Worm (Caenorhabditis elegans): Measurements from ENCODE around the gene R151.8.

The R151.8 gene

ce11 chrIII:7235660-7236059 is 6.1 kb upstream of the R151.8 start:
- peak; percentile 85 for TF ChIP-seq set-16 (GFP tag; IDR thresholded peaks at IDR 0.05)

- TF ChIP-seq ztf-7 (tag; optimal IDR thresholded peaks at IDR 0.05) (no peak), hlh-30 (tag; optimal IDR thresholded peaks at IDR 0.05; ENCODE audit: insufficient read depth) (peak; percentile 35), lim-7 (GFP tag; IDR thresholded peaks at IDR 0.05) (no peak), nhr-237 (tag; optimal IDR thresholded peaks at IDR 0.05) (no peak), ceh-62 (tag; optimal IDR thresholded peaks at IDR 0.05) (no peak), zfp-2 (tag; optimal IDR thresholded peaks at IDR 0.05) (no peak), rbr-2 (tag; optimal IDR thresholded peaks at IDR 0.05) (peak; percentile 44), Y105C5A.15 (GFP tag; IDR thresholded peaks at IDR 0.05) (no peak), dve-1 (tag; optimal IDR thresholded peaks at IDR 0.05; ENCODE audit: insufficient read depth) (peak; percentile 62), Y5F2A.4 (GFP tag; optimal IDR thresholded peaks at IDR 0.05) (no peak), F10B5.3 (tag; optimal IDR thresholded peaks at IDR 0.05) (no peak), mep-1 (tag; optimal IDR thresholded peaks at IDR 0.05) (peak; percentile 62), dpl-1 (GFP tag; optimal IDR thresholded peaks at IDR 0.05) (peak; percentile 78), arid-1 (GFP tag; conservative IDR thresholded peaks at IDR 0.05) (0 out of 2 replicates have a peak, but pooled peaks have one; percentile 19), fkh-10 (GFP tag; optimal IDR thresholded peaks at IDR 0.05) (no peak), nhr-25 (tag; optimal IDR thresholded peaks at IDR 0.05; ENCODE audit: borderline replicate concordance, insufficient read depth) (no peak), aly-2 (tag; optimal IDR thresholded peaks at IDR 0.05) (no peak), T20F7.1 (GFP tag; optimal IDR thresholded peaks at IDR 0.05) (no peak), lin-38 (GFP tag; IDR thresholded peaks at IDR 0.05) (peak; percentile 60), madf-5 (GFP tag; IDR thresholded peaks at IDR 0.05) (no peak), spr-1 (tag; optimal IDR thresholded peaks at IDR 0.05) (no peak), nhr-42 (GFP tag; IDR thresholded peaks at IDR 0.05) (no peak), set-16 (GFP tag; IDR thresholded peaks at IDR 0.05) (no peak), ceh-28 (tag; optimal IDR thresholded peaks at IDR 0.05) (no peak), mes-2 (tag; optimal IDR thresholded peaks at IDR 0.05; ENCODE audit: poor library complexity, severe bottlenecking) (peak; percentile 82), ceh-32 (tag; optimal IDR thresholded peaks at IDR 0.05; ENCODE audit: poor library complexity) (no peak), lir-3 (tag; optimal IDR thresholded peaks at IDR 0.05) (no peak), saeg-2 (GFP tag; IDR thresholded peaks at IDR 0.05) (no peak), hlh-11 (tag; optimal IDR thresholded peaks at IDR 0.05) (peak; percentile 39), ama-1 (optimal IDR thresholded peaks at IDR 0.05) (no peak), tag-97 (GFP tag; IDR thresholded peaks at IDR 0.05) (no peak), daf-19 (GFP tag; conservative IDR thresholded peaks at IDR 0.05) (no peak), vab-7 (GFP tag; IDR thresholded peaks at IDR 0.05) (no peak), egl-43 (GFP tag; IDR thresholded peaks at IDR 0.05) (no peak), ZK546.5 (tag; optimal IDR thresholded peaks at IDR 0.05) (no peak), gei-8 (GFP tag; optimal IDR thresholded peaks at IDR 0.05) (no peak), ceh-20 (GFP tag; IDR thresholded peaks at IDR 0.05) (no peak), nhr-77 (tag; optimal IDR thresholded peaks at IDR 0.05) (peak; percentile 5), mdt-29 (GFP tag; IDR thresholded peaks at IDR 0.05) (no peak), nhr-6 (tag; optimal IDR thresholded peaks at IDR 0.05) (no peak), T26A8.4 (GFP tag; IDR thresholded peaks at IDR 0.05) (no peak), lsy-2 (tag; optimal IDR thresholded peaks at IDR 0.05) (peak in 1 of 2 experiments; percentile 89), egl-27 (tag; optimal IDR thresholded peaks at IDR 0.05) (no peak), dmd-8 (GFP tag; IDR thresholded peaks at IDR 0.05) (no peak), pqm-1 (tag; optimal IDR thresholded peaks at IDR 0.05) (no peak), lin-15B (tag; optimal IDR thresholded peaks at IDR 0.05) (no peak), aha-1 (tag) (peak; percentile 51), hif-1 (tag; optimal IDR thresholded peaks at IDR 0.05) (no peak), nhr-76 (tag; optimal IDR thresholded peaks at IDR 0.05) (no peak), mxl-2 (GFP tag; conservative IDR thresholded peaks at IDR 0.05) (no peak)
Measured at ce11 chrIII:7234148-7234547, 4.6 kb upstream of the R151.8 start, which contains the start of gene ndus-8. TSS of gene ndus-8 (minus strand) at chrIII:7234202.

Data from whole organism, L4 larva.